Worm (Caenorhabditis elegans) whole organism, L3 larva: ENCODE results near the gene F38A1.13.

ENCODE experiments used
- R02D3.7 ChIP-seq: fragments of 150-350 bp; optimal IDR thresholded peaks from 2 replicates; lab custom pipeline; 2014; ENCODE audit warnings: missing biosample characterization, missing genetic modification characterization
- aly-2 ChIP-seq: fragments of 150-350 bp; optimal IDR thresholded peaks from 2 replicates; lab custom pipeline; 2014; ENCODE audit warnings: missing biosample characterization, missing genetic modification characterization
- ama-1 ChIP-seq: fragments of 150-350 bp; optimal IDR thresholded peaks from 2 replicates; lab custom pipeline; 2018
- ceh-28 ChIP-seq: fragments of 150-350 bp; optimal IDR thresholded peaks from 2 replicates; lab custom pipeline; 2014; ENCODE audit warnings: missing biosample characterization, missing genetic modification reagents, missing genetic modification characterization
- ceh-82 ChIP-seq: fragments of 150-350 bp; optimal IDR thresholded peaks from 2 replicates; lab custom pipeline; 2014; ENCODE audit warnings: missing biosample characterization, missing genetic modification characterization
- daf-12 ChIP-seq: fragments of 150-350 bp; optimal IDR thresholded peaks from 2 replicates; lab custom pipeline; 2014; ENCODE audit warnings: missing biosample characterization, missing genetic modification reagents, missing genetic modification characterization
- egl-27 ChIP-seq: sonication (generic microtip); optimal IDR thresholded peaks from 4 replicates; lab custom pipeline; 2017; ENCODE audit warnings: missing biosample characterization, missing genetic modification reagents, missing genetic modification characterization
- egl-5 ChIP-seq: fragments of 150-350 bp; optimal IDR thresholded peaks from 2 replicates; lab custom pipeline; 2017; ENCODE audit warnings: missing biosample characterization, missing genetic modification reagents, missing genetic modification characterization, inconsistent platforms
- elt-2 ChIP-seq: sonication (generic microtip); optimal IDR thresholded peaks from 2 replicates; lab custom pipeline; 2016; ENCODE audit warnings: missing genetic modification reagents, mild to moderate bottlenecking, missing genetic modification characterization, missing compliant biosample characterization
- elt-3 ChIP-seq, 3 experiments: fragments of 150-350 bp in 1 of 3; sonication (generic microtip) in 2 of 3; optimal IDR thresholded peaks; 2 replicates in 2 of 3; 4 replicates in 1 of 3; lab custom pipeline; 2014 to 2017; ENCODE audit warnings: missing biosample characterization in 3 of 3, missing genetic modification characterization in 3 of 3
- eor-1 ChIP-seq, 2 experiments: fragments of 150-350 bp; optimal IDR thresholded peaks; 2 replicates each; lab custom pipeline; 2014 to 2018; ENCODE audit warnings: missing biosample characterization in 2 of 2, missing genetic modification characterization in 2 of 2
- fkh-10 ChIP-seq: sonication (generic microtip); optimal IDR thresholded peaks from 2 replicates; lab custom pipeline; 2017; ENCODE audit warnings: missing biosample characterization, missing genetic modification reagents, missing genetic modification characterization
- fkh-2 ChIP-seq: fragments of 150-350 bp; optimal IDR thresholded peaks from 2 replicates; lab custom pipeline; 2014; ENCODE audit warnings: missing biosample characterization, missing genetic modification reagents, missing genetic modification characterization
- hmg-11 ChIP-seq: sonication (generic microtip); optimal IDR thresholded peaks from 2 replicates; lab custom pipeline; 2016; ENCODE audit warnings: missing genetic modification characterization, missing compliant biosample characterization
- lin-15B ChIP-seq: fragments of 150-350 bp; optimal IDR thresholded peaks from 2 replicates; lab custom pipeline; 2014; ENCODE audit warnings: missing biosample characterization, missing genetic modification characterization
- lin-39 ChIP-seq: fragments of 150-350 bp; optimal IDR thresholded peaks from 2 replicates; lab custom pipeline; 2018; ENCODE audit warnings: missing biosample characterization, missing genetic modification reagents, missing genetic modification characterization
- mdl-1 ChIP-seq: fragments of 150-350 bp; optimal IDR thresholded peaks from 2 replicates; lab custom pipeline; 2014; ENCODE audit warnings: missing biosample characterization, missing genetic modification characterization
- mml-1 ChIP-seq: fragments of 150-350 bp; sonication (generic microtip); optimal IDR thresholded peaks from 3 replicates; lab custom pipeline; 2014; ENCODE audit warnings: missing biosample characterization, missing genetic modification characterization
- nhr-11 ChIP-seq: fragments of 150-350 bp; optimal IDR thresholded peaks from 2 replicates; lab custom pipeline; 2014; ENCODE audit warnings: missing biosample characterization, missing genetic modification characterization
- nhr-12 ChIP-seq: fragments of 150-350 bp; optimal IDR thresholded peaks from 2 replicates; lab custom pipeline; 2014; ENCODE audit warnings: missing biosample characterization, missing genetic modification characterization
- nhr-23 ChIP-seq: fragments of 150-350 bp; optimal IDR thresholded peaks from 2 replicates; lab custom pipeline; 2014; ENCODE audit warnings: missing biosample characterization, missing genetic modification reagents, missing genetic modification characterization
- nhr-237 ChIP-seq: fragments of 150-350 bp; optimal IDR thresholded peaks from 2 replicates; lab custom pipeline; 2014; ENCODE audit warnings: missing biosample characterization, missing genetic modification characterization
- nhr-25 ChIP-seq: sonication (generic microtip); optimal IDR thresholded peaks from 2 replicates; lab custom pipeline; 2017; ENCODE audit warnings: missing biosample characterization, missing genetic modification characterization
- nhr-28 ChIP-seq: fragments of 150-350 bp; optimal IDR thresholded peaks from 2 replicates; lab custom pipeline; 2014; ENCODE audit warnings: missing biosample characterization, missing genetic modification characterization
- nhr-43 ChIP-seq: sonication (generic microtip); optimal IDR thresholded peaks from 2 replicates; lab custom pipeline; 2016; ENCODE audit warnings: mild to moderate bottlenecking, missing genetic modification characterization, missing compliant biosample characterization; ENCODE audit not compliant: poor library complexity, severe bottlenecking
- nhr-67 ChIP-seq: fragments of 150-350 bp; optimal IDR thresholded peaks from 2 replicates; lab custom pipeline; 2014; ENCODE audit warnings: missing biosample characterization, missing genetic modification characterization
- nhr-76 ChIP-seq: fragments of 150-350 bp; sonication (generic microtip); optimal IDR thresholded peaks from 5 replicates; lab custom pipeline; 2014; ENCODE audit warnings: missing biosample characterization, missing genetic modification characterization
- nhr-77 ChIP-seq: fragments of 150-350 bp; optimal IDR thresholded peaks from 2 replicates; lab custom pipeline; 2014; ENCODE audit warnings: missing biosample characterization, missing genetic modification characterization
- pha-4 ChIP-seq: fragments of 150-350 bp; optimal IDR thresholded peaks from 2 replicates; lab custom pipeline; 2014; ENCODE audit warnings: missing biosample characterization, missing genetic modification reagents, missing genetic modification characterization
- pqm-1 ChIP-seq: fragments of 150-350 bp; optimal IDR thresholded peaks from 2 replicates; lab custom pipeline; 2017; ENCODE audit warnings: missing biosample characterization, missing genetic modification characterization, inconsistent platforms
- sea-2 ChIP-seq: fragments of 150-350 bp; sonication (generic microtip); optimal IDR thresholded peaks from 4 replicates; lab custom pipeline; 2014; ENCODE audit warnings: missing biosample characterization, missing genetic modification reagents, missing genetic modification characterization
- snpc-4 ChIP-seq: fragments of 150-350 bp; optimal IDR thresholded peaks from 2 replicates; lab custom pipeline; 2014; ENCODE audit warnings: missing biosample characterization, missing genetic modification characterization
- tbx-2 ChIP-seq: sonication (generic microtip); optimal IDR thresholded peaks from 2 replicates; lab custom pipeline; 2016; ENCODE audit warnings: mild to moderate bottlenecking, missing genetic modification characterization, missing compliant biosample characterization
- unc-39 ChIP-seq: sonication (generic microtip); optimal IDR thresholded peaks from 4 replicates; lab custom pipeline; 2017; ENCODE audit warnings: missing biosample characterization, missing genetic modification characterization
- unc-62 ChIP-seq: fragments of 150-350 bp; sonication (generic microtip); optimal IDR thresholded peaks from 4 replicates; lab custom pipeline; 2014; ENCODE audit warnings: missing biosample characterization, missing genetic modification reagents, missing genetic modification characterization
- zag-1 ChIP-seq: fragments of 150-350 bp; optimal IDR thresholded peaks from 2 replicates; lab custom pipeline; 2014; ENCODE audit warnings: missing biosample characterization, missing genetic modification characterization

The F38A1.13 gene

DNA sequence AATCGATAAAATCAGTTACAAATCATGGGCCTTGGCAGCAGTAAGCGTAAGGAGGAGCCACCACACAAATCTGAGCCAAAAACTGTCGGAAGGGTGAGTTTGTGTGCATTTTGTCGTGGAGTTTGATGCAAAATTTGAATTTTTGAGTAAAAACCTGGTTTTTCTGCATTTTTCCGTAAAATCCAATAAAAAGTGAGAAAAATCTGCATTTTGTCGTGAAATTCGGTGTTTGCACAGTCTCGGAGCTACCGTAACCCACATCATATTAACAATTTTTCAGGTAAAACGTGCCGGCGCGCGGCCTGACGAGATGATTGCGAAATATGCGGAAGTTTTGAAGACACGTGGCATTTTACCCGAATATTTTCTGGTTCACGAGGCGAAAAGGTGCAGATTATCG is 10.9 kb downstream of the F38A1.13 start:
- no peak for TF ChIP-seq unc-39 (tag; lab: Kevin White, UChicago)
- no peak for TF ChIP-seq tbx-2
- no peak for TF ChIP-seq sea-2
- no peak for TF ChIP-seq R02D3.7 (tag; lab: Kevin White, UChicago)
- no peak for TF ChIP-seq mdl-1 (tag; lab: Kevin White, UChicago)
- no peak for TF ChIP-seq eor-1 (tag; optimal IDR thresholded peaks at IDR 0.05; lab: Kevin White, UChicago)
- TF ChIP-seq nhr-43 = no peak
- TF ChIP-seq, all 47 proteins: peak for 0

ce11 chrIV:1277067-1277466 is 12.0 kb downstream of the F38A1.13 start:
- TF ChIP-seq nhr-237 (tag; lab: Kevin White, UChicago) = no peak
- no peak for TF ChIP-seq mml-1 (tag; lab: Kevin White, UChicago)
- TF ChIP-seq zag-1 (tag; lab: Kevin White, UChicago) = no peak
- TF ChIP-seq nhr-25 (tag; lab: Kevin White, UChicago) = no peak
- no peak for TF ChIP-seq R02D3.7 (tag; lab: Kevin White, UChicago)
- no peak for TF ChIP-seq egl-27 (tag; lab: Kevin White, UChicago)
- no peak for TF ChIP-seq elt-3 (tag; optimal IDR thresholded peaks at IDR 0.05; lab: Kevin White, UChicago)
- TF ChIP-seq fkh-10 (GFP tag; lab: Kevin White, UChicago) = no peak
- TF ChIP-seq nhr-12 = no peak
- no peak for TF ChIP-seq ceh-82 (tag; lab: Kevin White, UChicago)
- no peak for TF ChIP-seq ama-1 (lab: Kevin White, UChicago)
- no peak for TF ChIP-seq nhr-11 (tag; lab: Kevin White, UChicago)
- TF ChIP-seq nhr-43 = no peak
- TF ChIP-seq aly-2 (tag; lab: Kevin White, UChicago) = no peak
- TF ChIP-seq eor-1 (tag; optimal IDR thresholded peaks at IDR 0.05; lab: Kevin White, UChicago) = no peak
- no peak for TF ChIP-seq hmg-11
- no peak for TF ChIP-seq nhr-67 (tag; lab: Kevin White, UChicago)
- TF ChIP-seq pha-4 (tag; lab: Kevin White, UChicago) = no peak

ce11 chrIV:1278945-1279344 is 13.9 kb downstream of the F38A1.13 start:
- no peak for TF ChIP-seq mml-1 (tag; lab: Kevin White, UChicago)
- TF ChIP-seq fkh-2 (tag; lab: Kevin White, UChicago) = no peak
- TF ChIP-seq lin-39 = peak; percentile 85
- no peak for TF ChIP-seq ceh-28 (tag; lab: Kevin White, UChicago)
- TF ChIP-seq egl-27 (tag; lab: Kevin White, UChicago) = no peak
- TF ChIP-seq pha-4 (tag; lab: Kevin White, UChicago) = no peak
- no peak for TF ChIP-seq snpc-4 (tag; lab: Kevin White, UChicago)
- no peak for TF ChIP-seq nhr-28
- no peak for TF ChIP-seq daf-12
- TF ChIP-seq lin-15B (tag; lab: Kevin White, UChicago) = peak; percentile 9
- peak; percentile 78 for TF ChIP-seq egl-5
- TF ChIP-seq unc-62 (GFP tag; lab: Kevin White, UChicago) = no peak
- TF ChIP-seq nhr-77 (tag; lab: Kevin White, UChicago) = no peak
- no peak for TF ChIP-seq nhr-23 (tag; lab: Kevin White, UChicago)
- no peak for TF ChIP-seq nhr-76 (tag; lab: Kevin White, UChicago)
- no peak for TF ChIP-seq mdl-1 (tag; lab: Kevin White, UChicago)

DNA sequence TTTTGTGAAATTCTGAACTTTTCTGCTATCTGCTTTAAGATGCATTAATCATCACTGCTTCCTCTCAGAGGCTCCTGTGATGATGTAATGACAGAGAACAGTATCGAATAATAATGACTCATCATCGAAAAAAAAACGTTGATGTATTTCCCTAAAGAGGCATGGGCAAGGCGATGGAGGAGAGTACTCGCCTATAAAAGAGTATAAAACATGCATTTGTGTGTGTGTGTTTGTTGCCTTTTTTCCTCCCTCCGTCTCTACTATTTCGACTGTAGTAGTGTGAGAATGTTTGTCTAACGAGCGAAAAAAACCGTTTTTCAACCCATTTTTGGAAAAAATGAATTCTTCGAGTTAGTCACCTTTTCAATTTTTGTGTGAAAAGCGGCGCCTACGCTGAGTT is 19.8 kb downstream of the F38A1.13 start:
- TF ChIP-seq elt-2 (tag; lab: Kevin White, UChicago) (peak; percentile 29), daf-12 (no peak), pha-4 (tag; lab: Kevin White, UChicago) (peak; percentile 63), pqm-1 (tag; lab: Kevin White, UChicago) (peak; percentile 26)

- peak; percentile 47 for TF ChIP-seq hmg-11
- no peak for TF ChIP-seq mml-1 (tag; lab: Kevin White, UChicago)
- no peak for TF ChIP-seq snpc-4 (tag; lab: Kevin White, UChicago)
Measured at ce11 chrIV:1286549-1286948, 21.5 kb downstream of the F38A1.13 start.
